Worm (Caenorhabditis elegans) whole organism, dauer: ENCODE results near the gene gst-17.

Experiments
- unc-62 ChIP-seq: sonication (generic microtip); optimal IDR thresholded peaks from 2 replicates; lab custom pipeline; 2017; ENCODE audit warnings: missing biosample characterization, missing genetic modification reagents, missing genetic modification characterization

The gst-17 gene

DNA sequence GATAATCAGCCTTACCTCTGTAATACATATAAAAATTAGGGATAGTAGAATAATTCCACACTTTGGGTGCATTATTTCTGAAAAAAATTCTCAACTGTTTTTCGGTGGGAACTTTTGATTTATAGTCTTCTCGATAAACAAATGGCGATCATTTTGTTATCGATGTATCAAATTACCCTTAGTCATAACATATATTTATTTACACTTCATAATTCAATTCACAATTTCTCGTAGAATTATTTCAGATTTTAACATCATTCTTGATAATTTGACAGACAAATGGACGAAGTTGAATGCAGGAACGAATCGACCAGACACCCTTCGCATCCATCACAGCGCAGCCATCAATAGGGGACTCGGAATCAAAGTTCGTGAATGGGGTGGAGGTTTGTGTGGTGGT lies 40.1 kb downstream of the gst-17 start, which contains the start of gene clec-145:
TSS of gene clec-145 (minus strand) at position 101 of the 400 bp plus-strand sequence.
- TF ChIP-seq unc-62 (GFP tag; lab: Kevin White, UChicago), result no peak

DNA sequence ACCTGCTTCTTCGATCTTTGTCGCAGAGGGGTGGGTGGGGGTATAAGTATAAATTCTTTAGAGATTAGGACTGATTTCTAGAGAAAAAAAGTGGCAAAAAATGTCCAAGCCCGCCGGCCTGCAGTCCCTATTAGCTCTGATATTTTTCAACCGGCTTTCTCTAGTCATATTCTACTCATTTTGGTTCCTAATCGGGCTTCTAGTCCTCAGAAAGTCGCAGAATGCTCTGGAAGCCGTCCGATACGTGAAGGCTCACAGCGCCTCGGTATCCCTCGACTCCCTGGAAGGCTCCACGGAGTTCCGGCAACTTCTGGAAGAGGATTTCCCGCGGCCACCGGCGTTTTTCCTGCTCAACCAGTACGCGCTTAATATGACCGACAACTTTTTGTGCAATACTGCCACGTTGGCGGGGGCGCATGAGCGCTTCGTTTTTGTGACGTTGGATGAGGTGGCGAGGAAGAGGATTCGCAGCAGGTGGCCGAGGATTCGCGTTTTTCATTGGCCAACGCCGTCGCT lies 44.9 kb downstream of the gst-17 start, which contains the start of gene Y48E1B.8:
TSS of gene Y48E1B.8 (plus strand) at position 51 of the 516 bp plus-strand sequence.
- TF ChIP-seq unc-62 (GFP tag; lab: Kevin White, UChicago), result no peak
